Fruit fly (Drosophila melanogaster) Kc167 (cell line): ENCODE measurements around the gene CG43391.

ENCODE experiments used
- h ChIP-seq: fragments of >200 bp; optimal IDR thresholded peaks from 3 replicates; lab custom pipeline; 2018; ENCODE audit warnings: missing external identifiers
- psq ChIP-seq: fragments of >200 bp; optimal IDR thresholded peaks from 2 replicates; lab custom pipeline; 2017; ENCODE audit warnings: missing external identifiers

- no peak for TF ChIP-seq h
- no peak for TF ChIP-seq psq (lab: Kevin White, UChicago)
Observed at dm6 chr3L:11627819-11628483, 47.1 kb upstream of the CG43391 start, which contains the start of gene Apt1.
